Worm (Caenorhabditis elegans): Measurements from ENCODE around the gene ger-1.

ger-1 gene

DNA sequence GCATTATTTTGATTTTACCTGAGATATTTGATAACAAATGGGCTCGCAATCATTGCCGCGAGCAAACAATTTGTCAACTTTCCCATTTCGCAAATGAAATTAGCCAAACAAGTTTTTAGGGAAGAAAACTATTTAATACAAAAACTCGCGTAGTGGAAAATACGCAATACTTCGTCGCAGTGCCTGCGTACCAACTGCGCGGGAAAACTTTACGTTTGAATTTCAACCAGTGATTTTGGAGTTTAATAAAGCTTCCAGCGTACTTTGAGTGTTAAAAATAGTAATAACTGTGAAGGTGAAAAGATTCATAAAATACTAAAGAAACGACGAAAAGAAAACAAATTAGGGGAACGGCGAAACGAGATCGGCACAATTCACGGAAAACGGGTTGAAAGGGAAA lies 17.6 kb upstream of the ger-1 start, which contains the start of gene tofu-7 (continued):
- no peak for TF ChIP-seq K11D2.4 (GFP tag; IDR thresholded peaks at IDR 0.05)
- no peak for TF ChIP-seq rpc-1 (optimal IDR thresholded peaks at IDR 0.05)
- TF ChIP-seq rpc-1 (tag; optimal IDR thresholded peaks at IDR 0.05): no peak
- no peak for TF ChIP-seq ekl-4 (GFP tag; IDR thresholded peaks at IDR 0.05)
- TF ChIP-seq ZK185.1 (tag; optimal IDR thresholded peaks at IDR 0.05; ENCODE audit: poor library complexity, severe bottlenecking): no peak
- TF ChIP-seq tbx-9 (tag; optimal IDR thresholded peaks at IDR 0.05; ENCODE audit: borderline replicate concordance): no peak
- no peak for TF ChIP-seq ztf-25 (GFP tag; IDR thresholded peaks at IDR 0.05)
- TF ChIP-seq egrh-3 (GFP tag; IDR thresholded peaks at IDR 0.05): no peak
- no peak for TF ChIP-seq F52B5.7 (tag; optimal IDR thresholded peaks at IDR 0.05)
- TF ChIP-seq F33H1.4 (GFP tag; IDR thresholded peaks at IDR 0.05): peak; percentile 51
- TF ChIP-seq hsf-1 (GFP tag; IDR thresholded peaks at IDR 0.05): peak; percentile 6; the same call in 1 of the 2 replicates
- TF ChIP-seq F57A8.1 (GFP tag; optimal IDR thresholded peaks at IDR 0.05): no peak
- no peak for TF ChIP-seq mcd-1 (GFP tag; IDR thresholded peaks at IDR 0.05)
- no peak for TF ChIP-seq pbrm-1 (GFP tag; IDR thresholded peaks at IDR 0.05)
- TF ChIP-seq lsl-1 (GFP tag; optimal IDR thresholded peaks at IDR 0.05): peak; percentile 34
- TF ChIP-seq ztf-22 (GFP tag; optimal IDR thresholded peaks at IDR 0.05): no peak
- no peak for TF ChIP-seq egl-18 (GFP tag; IDR thresholded peaks at IDR 0.05)
- no peak for TF ChIP-seq tbp1 (GFP tag; optimal IDR thresholded peaks at IDR 0.05)
- 0 out of 2 replicates have a peak, but pooled peaks have one; percentile 34 for TF ChIP-seq madf-6 (GFP tag; IDR thresholded peaks at IDR 0.05)
- TF ChIP-seq F37B4.10 (GFP tag; IDR thresholded peaks at IDR 0.05): no peak
- peak; percentile 2 for TF ChIP-seq F23B12.7 (tag; optimal IDR thresholded peaks at IDR 0.05; ENCODE audit: insufficient read depth)
- no peak for TF ChIP-seq cebp-2 (GFP tag; IDR thresholded peaks at IDR 0.05)
- peak; percentile 72 for TF ChIP-seq lin-54 (GFP tag; optimal IDR thresholded peaks at IDR 0.05)
- no peak for TF ChIP-seq nhr-179 (tag; optimal IDR thresholded peaks at IDR 0.05)
- peak; percentile 37; the same call in 1 of the 2 replicates for TF ChIP-seq dox-1 (GFP tag; IDR thresholded peaks at IDR 0.05)
- TF ChIP-seq hrde-1 (tag; optimal IDR thresholded peaks at IDR 0.05; ENCODE audit: borderline replicate concordance): peak; percentile 11
- TF ChIP-seq dpl-1 (GFP tag; optimal IDR thresholded peaks at IDR 0.05): peak; percentile 27
- TF ChIP-seq C17E4.6 (GFP tag; IDR thresholded peaks at IDR 0.05): no peak
- TF ChIP-seq madf-10 (tag; optimal IDR thresholded peaks at IDR 0.05): no peak
- peak; percentile 11 for TF ChIP-seq F49E8.2 (tag; optimal IDR thresholded peaks at IDR 0.05; ENCODE audit: insufficient read depth)
- peak; percentile 30 for TF ChIP-seq him-1 (tag; optimal IDR thresholded peaks at IDR 0.05)
- peak; percentile 28; the same call in 1 of the 2 replicates for TF ChIP-seq D2030.7 (GFP tag; IDR thresholded peaks at IDR 0.05)
- peak; percentile 80 for TF ChIP-seq efl-1 (GFP tag; optimal IDR thresholded peaks at IDR 0.05)
- TF ChIP-seq F22D6.2 (tag; optimal IDR thresholded peaks at IDR 0.05): no peak
- TF ChIP-seq B0019.2 (GFP tag; conservative IDR thresholded peaks at IDR 0.05): peak; percentile 66; the same call in 1 of the 2 replicates
- no peak for TF ChIP-seq hlh-12 (tag; optimal IDR thresholded peaks at IDR 0.05)
- no peak for TF ChIP-seq nfyb-1 (GFP tag; IDR thresholded peaks at IDR 0.05)
- no peak for TF ChIP-seq ceh-58 (GFP tag; IDR thresholded peaks at IDR 0.05)
- TF ChIP-seq let-607 (tag; optimal IDR thresholded peaks at IDR 0.05): no peak
- no peak for TF ChIP-seq mes-4 (tag; optimal IDR thresholded peaks at IDR 0.05)
- TF ChIP-seq athp-1 (tag; optimal IDR thresholded peaks at IDR 0.05): no peak
- TF ChIP-seq madf-8 (GFP tag; conservative IDR thresholded peaks at IDR 0.05): no peak

Data from whole organism, young adult.